Worm (Caenorhabditis elegans) whole organism, L4 larva: ENCODE results near the gene C17C3.3.

ENCODE experiments used
- T26A8.4 ChIP-seq: fragments of 200-800 bp; sonication (Bioruptor generic); IDR thresholded peaks from 2 replicates; pipeline ENCODE4 v1.3.6; 2022; ENCODE audit warnings: missing genetic modification characterization, missing compliant biosample characterization
- fkh-10 ChIP-seq: fragments of 150-350 bp; optimal IDR thresholded peaks from 2 replicates; lab custom pipeline; 2014; ENCODE audit warnings: missing biosample characterization, missing genetic modification reagents, missing genetic modification characterization
- pha-4 ChIP-seq, 2 experiments: fragments of 150-350 bp in 1 of 2; fragments of 200-800 bp in 1 of 2; sonication (Bioruptor generic) in 1 of 2; IDR thresholded peaks in 1 of 2; optimal IDR thresholded peaks in 1 of 2; 2 replicates each; pipeline versions ENCODE4 v1.3.6 to Lab custom; 2014 to 2022; ENCODE audit warnings: missing genetic modification characterization in 2 of 2, missing genetic modification reagents in 2 of 2, missing biosample characterization in 1 of 2, missing compliant biosample characterization in 1 of 2
- unc-130 ChIP-seq: sonication (generic microtip); optimal IDR thresholded peaks from 2 replicates; lab custom pipeline; 2016; ENCODE audit warnings: missing genetic modification reagents, missing genetic modification characterization, missing compliant biosample characterization

DNA sequence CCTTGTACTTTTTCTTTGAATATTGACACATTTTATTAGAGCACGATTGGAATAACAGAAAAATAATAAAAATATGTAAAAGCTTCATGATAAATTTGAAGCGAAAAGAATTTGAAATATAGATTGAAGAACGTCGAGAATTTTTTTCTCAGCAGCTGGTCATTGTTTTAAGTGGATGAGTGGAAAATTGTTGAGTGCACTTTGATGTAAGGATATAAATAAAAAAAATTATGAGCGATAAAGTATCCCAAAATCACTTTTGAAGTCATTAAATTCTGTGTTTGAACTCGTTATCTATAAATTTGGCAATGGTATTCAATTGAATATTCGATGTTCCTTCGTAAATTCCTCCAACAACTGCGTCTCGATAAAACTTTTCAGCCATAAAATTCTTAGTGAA, 16.8 kb upstream of the C17C3.3 start, which contains the start of gene ins-13:
- TF ChIP-seq unc-130 (GFP tag; lab: Kevin White, UChicago) (no peak), T26A8.4 (GFP tag; lab: Robert Waterston, UW) (no peak), pha-4 (GFP tag; IDR thresholded peaks at IDR 0.05; lab: Robert Waterston, UW) (no peak), pha-4 (tag; optimal IDR thresholded peaks at IDR 0.05; lab: Kevin White, UChicago) (no peak), fkh-10 (no peak)
